Worm (Caenorhabditis elegans) whole organism, L1 larva: ENCODE results near the gene cwn-2.

Experiments used
- ama-1 ChIP-seq: fragments of 150-350 bp; optimal IDR thresholded peaks from 2 replicates; lab custom pipeline; 2014
- dpl-1 ChIP-seq, 3 experiments: fragments of 150-350 bp in 2 of 3; sonication (generic microtip) in 1 of 3; optimal IDR thresholded peaks; 2 replicates each; lab custom pipeline; 2014 to 2017; ENCODE audit warnings: missing biosample characterization in 3 of 3, missing genetic modification characterization in 3 of 3, missing genetic modification reagents in 3 of 3
- elt-2 ChIP-seq: sonication (generic microtip); optimal IDR thresholded peaks from 2 replicates; lab custom pipeline; 2016; ENCODE audit warnings: missing genetic modification characterization, mild to moderate bottlenecking, inconsistent platforms, missing compliant biosample characterization, missing genetic modification reagents
- fkh-10 ChIP-seq: sonication (generic microtip); optimal IDR thresholded peaks from 2 replicates; lab custom pipeline; 2017; ENCODE audit warnings: missing biosample characterization, missing genetic modification reagents, missing genetic modification characterization
- lin-13 ChIP-seq: fragments of 150-350 bp; optimal IDR thresholded peaks from 2 replicates; lab custom pipeline; 2014; ENCODE audit warnings: missing biosample characterization, missing genetic modification reagents, missing genetic modification characterization
- lin-15B ChIP-seq: fragments of 150-350 bp; sonication (generic microtip); optimal IDR thresholded peaks from 3 replicates; lab custom pipeline; 2014; ENCODE audit warnings: missing biosample characterization, missing genetic modification characterization
- lin-39 ChIP-seq: fragments of 150-350 bp; optimal IDR thresholded peaks from 2 replicates; lab custom pipeline; 2014; ENCODE audit warnings: missing biosample characterization, missing genetic modification reagents, missing genetic modification characterization
- lsy-2 ChIP-seq, 2 experiments: fragments of 150-350 bp; optimal IDR thresholded peaks; 2 replicates each; lab custom pipeline; 2014; ENCODE audit warnings: missing biosample characterization in 2 of 2, missing genetic modification characterization in 2 of 2
- nhr-77 ChIP-seq: fragments of 150-350 bp; optimal IDR thresholded peaks from 2 replicates; lab custom pipeline; 2014; ENCODE audit warnings: missing biosample characterization, missing genetic modification characterization
- skn-1 ChIP-seq: fragments of 150-350 bp; optimal IDR thresholded peaks from 2 replicates; lab custom pipeline; 2014; ENCODE audit warnings: missing biosample characterization, missing genetic modification characterization
- ztf-11 ChIP-seq, 2 experiments: sonication (generic microtip); optimal IDR thresholded peaks; 2 replicates each; lab custom pipeline; 2016 to 2017; ENCODE audit warnings: missing genetic modification characterization in 2 of 2, missing biosample characterization in 1 of 2, missing compliant biosample characterization in 1 of 2
- ztf-4 ChIP-seq: fragments of 150-350 bp; optimal IDR thresholded peaks from 2 replicates; lab custom pipeline; 2014; ENCODE audit warnings: missing biosample characterization, missing genetic modification characterization

ce11 chrIV:10095171-10095570 lies 27.6 kb downstream of the cwn-2 start, which contains the start of the genes C04G2.5 and msp-36:
- TF ChIP-seq lin-39 (tag; lab: Kevin White, UChicago) (no peak), lin-15B (no peak), elt-2 (tag; lab: Kevin White, UChicago) (no peak), ama-1 (no peak), dpl-1 (GFP tag; optimal IDR thresholded peaks at IDR 0.05; lab: Kevin White, UChicago) (no peak), lin-13 (GFP tag; lab: Kevin White, UChicago) (no peak), skn-1 (tag; lab: Kevin White, UChicago) (no peak), nhr-77 (no peak), ztf-4 (tag; lab: Kevin White, UChicago) (no peak), fkh-10 (GFP tag; lab: Kevin White, UChicago) (no peak), lsy-2 (tag; optimal IDR thresholded peaks at IDR 0.05; lab: Kevin White, UChicago) (no peak), ztf-11 (tag; optimal IDR thresholded peaks at IDR 0.05; lab: Kevin White, UChicago) (no peak)
